Worm (Caenorhabditis elegans): ENCODE results near the gene F34D10.4.

F34D10.4 gene

DNA sequence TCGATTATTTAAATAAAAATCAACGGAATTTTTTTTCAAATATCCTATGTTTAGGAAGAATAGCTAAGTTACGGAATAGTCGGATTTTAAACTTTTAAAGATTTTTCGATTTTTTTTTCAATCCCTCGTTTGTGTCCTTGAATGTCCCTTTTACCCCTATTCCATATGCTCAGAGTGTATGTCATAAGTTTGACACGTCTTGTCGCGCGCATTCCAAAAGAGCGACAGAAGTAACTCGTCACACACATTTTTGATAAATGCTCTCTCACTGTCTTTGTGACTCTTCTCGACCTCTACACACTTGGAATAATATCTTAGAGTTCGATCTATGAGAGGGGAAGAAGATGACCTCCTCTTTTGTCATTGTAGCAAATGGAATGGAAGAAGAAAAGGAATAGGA, 47.5 kb downstream of the F34D10.4 start:
- TF ChIP-seq lin-14 (GFP tag; optimal IDR thresholded peaks at IDR 0.05) (peak; percentile 39), ztf-4 (tag; optimal IDR thresholded peaks at IDR 0.05) (no peak), rnt-1 (tag; optimal IDR thresholded peaks at IDR 0.05) (peak; percentile 4)

DNA sequence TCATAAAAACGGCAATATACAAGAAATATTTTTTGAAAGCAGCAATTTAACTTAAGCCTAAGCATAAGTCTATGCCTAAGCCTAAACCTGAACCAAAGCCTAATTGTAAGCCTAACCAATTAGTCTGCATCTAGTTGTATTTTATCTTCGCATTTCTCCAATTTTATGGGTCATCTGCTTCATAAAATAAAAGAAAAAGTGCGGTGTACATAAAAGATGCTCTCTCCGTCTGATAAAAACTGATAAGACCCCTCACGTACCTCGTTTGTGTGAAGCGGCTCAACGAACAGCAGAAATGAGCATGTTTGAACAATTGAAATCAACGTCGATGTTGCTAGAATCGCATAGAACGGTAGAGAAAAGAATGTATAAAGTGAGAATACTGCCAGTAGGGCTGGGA, 48.7 kb downstream of the F34D10.4 start:
- no peak for TF ChIP-seq nhr-12 (tag; optimal IDR thresholded peaks at IDR 0.05)
- no peak for TF ChIP-seq fkh-8 (tag; optimal IDR thresholded peaks at IDR 0.05)
- TF ChIP-seq nhr-85 (tag) = no peak
- no peak for TF ChIP-seq fos-1 (tag; optimal IDR thresholded peaks at IDR 0.05)
- TF ChIP-seq xbp-1 (tag; optimal IDR thresholded peaks at IDR 0.05) = no peak
- no peak for TF ChIP-seq lsy-2 (tag; optimal IDR thresholded peaks at IDR 0.05)
- TF ChIP-seq aly-2 (tag; optimal IDR thresholded peaks at IDR 0.05) = no peak
- TF ChIP-seq elt-2 (tag; optimal IDR thresholded peaks at IDR 0.05) = peak; percentile 19
- TF ChIP-seq lin-35 (GFP tag; optimal IDR thresholded peaks at IDR 0.05) = peak in 1 of 2 experiments; percentile 6
- TF ChIP-seq ztf-11 (tag; optimal IDR thresholded peaks at IDR 0.05) = no peak
- no peak for TF ChIP-seq nhr-11 (tag; optimal IDR thresholded peaks at IDR 0.05)
- TF ChIP-seq ceh-82 (tag; optimal IDR thresholded peaks at IDR 0.05) = no peak
- no peak for TF ChIP-seq nhr-28 (tag; optimal IDR thresholded peaks at IDR 0.05)
- no peak for TF ChIP-seq pqm-1 (tag; optimal IDR thresholded peaks at IDR 0.05)
- no peak for TF ChIP-seq nhr-90 (tag; optimal IDR thresholded peaks at IDR 0.05; ENCODE audit: poor library complexity)
- TF ChIP-seq lin-13 (GFP tag; optimal IDR thresholded peaks at IDR 0.05) = no peak

DNA sequence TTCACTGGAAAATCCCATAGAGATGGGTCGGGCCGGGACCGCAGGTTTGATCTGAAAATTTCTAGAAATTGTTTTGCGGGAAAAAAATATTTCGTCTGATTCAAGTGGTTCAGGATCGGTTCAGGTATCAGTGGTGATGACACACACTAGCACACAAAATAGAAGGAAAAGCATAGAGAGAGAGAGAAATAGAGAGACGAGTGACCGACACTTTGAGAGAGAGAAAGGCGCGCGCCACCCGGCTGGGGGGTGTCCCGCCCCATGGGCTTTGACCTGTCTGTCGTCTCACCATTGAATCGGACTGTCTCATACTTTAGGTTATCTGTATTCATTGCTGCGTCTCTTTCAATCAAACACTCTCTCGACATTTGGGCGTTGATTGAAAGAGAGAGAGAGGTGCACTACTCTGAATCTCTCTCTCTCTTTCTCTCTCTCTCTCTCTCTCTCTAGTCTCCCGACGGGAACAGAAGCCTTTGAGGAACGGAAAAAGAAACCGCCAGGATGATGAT, 50.1 kb downstream of the F34D10.4 start, which contains the start of gene acy-3:
Gene acy-3 (minus strand): TSS at position 51 of the 509 bp plus-strand sequence.
- no peak for TF ChIP-seq nhr-76 (tag; optimal IDR thresholded peaks at IDR 0.05)
- TF ChIP-seq ztf-4 (tag; optimal IDR thresholded peaks at IDR 0.05) = peak; percentile 52
- TF ChIP-seq fkh-10 (GFP tag; optimal IDR thresholded peaks at IDR 0.05) = no peak
- no peak for TF ChIP-seq fkh-4 (tag; optimal IDR thresholded peaks at IDR 0.05; ENCODE audit: borderline replicate concordance)
- TF ChIP-seq egl-13 (tag; optimal IDR thresholded peaks at IDR 0.05) = no peak
- TF ChIP-seq unc-62 (GFP tag; optimal IDR thresholded peaks at IDR 0.05) = no peak
- TF ChIP-seq ceh-82 (tag; optimal IDR thresholded peaks at IDR 0.05) = no peak
- TF ChIP-seq ceh-88 (GFP tag; IDR thresholded peaks at IDR 0.05) = no peak
- no peak for TF ChIP-seq zip-4 (GFP tag; optimal IDR thresholded peaks at IDR 0.05)
- TF ChIP-seq swsn-7 (tag; optimal IDR thresholded peaks at IDR 0.05) = peak; percentile 51
- TF ChIP-seq aly-2 (tag; optimal IDR thresholded peaks at IDR 0.05) = no peak
- TF ChIP-seq snpc-4 (tag; optimal IDR thresholded peaks at IDR 0.05) = no peak
- TF ChIP-seq hlh-4 (tag; optimal IDR thresholded peaks at IDR 0.05) = no peak
- peak; percentile 31 for TF ChIP-seq tbx-2 (tag; optimal IDR thresholded peaks at IDR 0.05)
- no peak for TF ChIP-seq ets-5 (GFP tag; IDR thresholded peaks at IDR 0.05)
- TF ChIP-seq ceh-90 (tag; optimal IDR thresholded peaks at IDR 0.05) = no peak
- no peak for TF ChIP-seq ztf-11 (tag; optimal IDR thresholded peaks at IDR 0.05)
- no peak for TF ChIP-seq isw-1 (GFP tag; IDR thresholded peaks at IDR 0.05)
- no peak for TF ChIP-seq irx-1 (tag; optimal IDR thresholded peaks at IDR 0.05)
- TF ChIP-seq nhr-90 (tag; optimal IDR thresholded peaks at IDR 0.05; ENCODE audit: poor library complexity) = peak; percentile 53
- TF ChIP-seq efl-1 (optimal IDR thresholded peaks at IDR 0.05) = peak; percentile 46 to 58
- TF ChIP-seq efl-1 (GFP tag; optimal IDR thresholded peaks at IDR 0.05 in 1 of 2) = peak in 1 of 2 experiments; percentile 94
- no peak for TF ChIP-seq lin-13 (GFP tag; optimal IDR thresholded peaks at IDR 0.05)
- peak; percentile 19 for TF ChIP-seq fos-1 (tag; optimal IDR thresholded peaks at IDR 0.05)
- peak; percentile 78 for TF ChIP-seq lin-14 (GFP tag; optimal IDR thresholded peaks at IDR 0.05)
- no peak for TF ChIP-seq Y116A8C.19 (tag; optimal IDR thresholded peaks at IDR 0.05; ENCODE audit: borderline replicate concordance)
- TF ChIP-seq mab-9 (GFP tag; IDR thresholded peaks at IDR 0.05) = no peak
- TF ChIP-seq aha-1 (tag; optimal IDR thresholded peaks at IDR 0.05) = no peak
- no peak for TF ChIP-seq nhr-28 (tag; optimal IDR thresholded peaks at IDR 0.05)
- TF ChIP-seq snu-23 (GFP tag; optimal IDR thresholded peaks at IDR 0.05) = peak; percentile 76
- no peak for TF ChIP-seq hpl-2 (GFP tag; optimal IDR thresholded peaks at IDR 0.05)
- TF ChIP-seq ces-1 (GFP tag; optimal IDR thresholded peaks at IDR 0.05) = no peak
- peak; percentile 85 for TF ChIP-seq nhr-71 (tag; optimal IDR thresholded peaks at IDR 0.05)
- no peak for TF ChIP-seq unc-86 (tag; optimal IDR thresholded peaks at IDR 0.05)
- TF ChIP-seq ama-1 (optimal IDR thresholded peaks at IDR 0.05) = no peak
- peak; percentile 50 for TF ChIP-seq blmp-1 (tag; optimal IDR thresholded peaks at IDR 0.05)
- TF ChIP-seq nhr-11 (tag; optimal IDR thresholded peaks at IDR 0.05) = peak; percentile 24
- no peak for TF ChIP-seq nhr-12 (tag; optimal IDR thresholded peaks at IDR 0.05)
- TF ChIP-seq C04F5.9 (tag; optimal IDR thresholded peaks at IDR 0.05) = no peak
- peak; percentile 7 for TF ChIP-seq jun-1 (tag; optimal IDR thresholded peaks at IDR 0.05)
- no peak for TF ChIP-seq grh-1 (GFP tag; IDR thresholded peaks at IDR 0.05)
- TF ChIP-seq sox-4 (tag; optimal IDR thresholded peaks at IDR 0.05) = no peak

Measured in whole organism, L1 larva.